Fruit fly (Drosophila melanogaster): Measurements from ENCODE around the gene lap.
A peak's percentile ranks its signal among the peaks of the same experiment; 100 is the strongest.

lap gene

dm6 chr3R:7162356-7163289, 24.2 kb upstream of the lap start, which contains the start of gene sas:
TSS of gene sas (plus strand) at chr3R:7162808.
- peak; percentile 69 for TF ChIP-seq Dll (optimal IDR thresholded peaks at IDR 0.05)
- TF ChIP-seq EcR (GFP tag; optimal IDR thresholded peaks at IDR 0.05): peak in 1 of 2 experiments; percentile 64
- TF ChIP-seq pan (optimal IDR thresholded peaks at IDR 0.05): no peak

- no peak for TF ChIP-seq CG8478 (optimal IDR thresholded peaks at IDR 0.05)
- TF ChIP-seq Dll (optimal IDR thresholded peaks at IDR 0.05): no peak
- no peak for TF ChIP-seq psq (optimal IDR thresholded peaks at IDR 0.05)
- no peak for TF ChIP-seq pan (optimal IDR thresholded peaks at IDR 0.05)
- TF ChIP-seq EcR (GFP tag; optimal IDR thresholded peaks at IDR 0.05): no peak
- no peak for TF ChIP-seq usp (GFP tag; optimal IDR thresholded peaks at IDR 0.05)
Observed at dm6 chr3R:7169927-7170326, 16.9 kb upstream of the lap start.

dm6 chr3R:7171384-7172099, 15.3 kb upstream of the lap start:
- TF ChIP-seq Dll (optimal IDR thresholded peaks at IDR 0.05): no peak
- TF ChIP-seq EcR (GFP tag; optimal IDR thresholded peaks at IDR 0.05): peak in 1 of 2 experiments; percentile 67
- no peak for TF ChIP-seq usp (GFP tag; optimal IDR thresholded peaks at IDR 0.05)
- TF ChIP-seq CG8478 (optimal IDR thresholded peaks at IDR 0.05): no peak
- no peak for TF ChIP-seq psq (optimal IDR thresholded peaks at IDR 0.05)

- TF ChIP-seq pan (optimal IDR thresholded peaks at IDR 0.05) (no peak), psq (optimal IDR thresholded peaks at IDR 0.05) (no peak), CG8478 (optimal IDR thresholded peaks at IDR 0.05) (no peak)
Observed at dm6 chr3R:7172978-7173377, 13.8 kb upstream of the lap start.

dm6 chr3R:7174755-7175154, 12.0 kb upstream of the lap start:
- TF ChIP-seq pan (optimal IDR thresholded peaks at IDR 0.05): no peak
- TF ChIP-seq CG8478 (optimal IDR thresholded peaks at IDR 0.05): no peak
- no peak for TF ChIP-seq psq (optimal IDR thresholded peaks at IDR 0.05)
- TF ChIP-seq EcR (GFP tag; optimal IDR thresholded peaks at IDR 0.05): no peak
- TF ChIP-seq Dll (optimal IDR thresholded peaks at IDR 0.05): no peak
- TF ChIP-seq usp (GFP tag; optimal IDR thresholded peaks at IDR 0.05): no peak

dm6 chr3R:7187093-7187912, 509 bp downstream of the lap start:
- TF ChIP-seq pan (optimal IDR thresholded peaks at IDR 0.05): no peak
- no peak for TF ChIP-seq Dll (optimal IDR thresholded peaks at IDR 0.05)
- no peak for TF ChIP-seq EcR (GFP tag; optimal IDR thresholded peaks at IDR 0.05)
- TF ChIP-seq usp (GFP tag; optimal IDR thresholded peaks at IDR 0.05): no peak
- no peak for TF ChIP-seq psq (optimal IDR thresholded peaks at IDR 0.05)
- TF ChIP-seq CG8478 (optimal IDR thresholded peaks at IDR 0.05): no peak

- TF ChIP-seq psq (optimal IDR thresholded peaks at IDR 0.05) (no peak), usp (GFP tag; optimal IDR thresholded peaks at IDR 0.05) (no peak), pan (optimal IDR thresholded peaks at IDR 0.05) (no peak), Dll (optimal IDR thresholded peaks at IDR 0.05) (no peak), CG8478 (optimal IDR thresholded peaks at IDR 0.05) (no peak), EcR (GFP tag; optimal IDR thresholded peaks at IDR 0.05) (no peak)
Observed at dm6 chr3R:7187989-7188388, 1.2 kb downstream of the lap start.

- TF ChIP-seq Dll (optimal IDR thresholded peaks at IDR 0.05) (no peak), psq (optimal IDR thresholded peaks at IDR 0.05) (no peak), CG8478 (optimal IDR thresholded peaks at IDR 0.05) (no peak), pan (optimal IDR thresholded peaks at IDR 0.05) (no peak), EcR (GFP tag; optimal IDR thresholded peaks at IDR 0.05) (no peak), usp (GFP tag; optimal IDR thresholded peaks at IDR 0.05) (no peak)
Observed at dm6 chr3R:7188697-7189096, 1.9 kb downstream of the lap start.

dm6 chr3R:7199849-7200248, 13.1 kb downstream of the lap start:
- TF ChIP-seq psq (optimal IDR thresholded peaks at IDR 0.05) (no peak), Dll (optimal IDR thresholded peaks at IDR 0.05) (no peak), pan (optimal IDR thresholded peaks at IDR 0.05) (no peak), CG8478 (optimal IDR thresholded peaks at IDR 0.05) (no peak), usp (GFP tag; optimal IDR thresholded peaks at IDR 0.05) (no peak)

dm6 chr3R:7200670-7201069, 13.9 kb downstream of the lap start, which contains the start of gene CG14609:
TSS of gene CG14609 (plus strand) at chr3R:7200970.
- TF ChIP-seq usp (GFP tag; optimal IDR thresholded peaks at IDR 0.05): no peak
- no peak for TF ChIP-seq Dll (optimal IDR thresholded peaks at IDR 0.05)
- TF ChIP-seq CG8478 (optimal IDR thresholded peaks at IDR 0.05): no peak
- no peak for TF ChIP-seq pan (optimal IDR thresholded peaks at IDR 0.05)
- TF ChIP-seq EcR (GFP tag; optimal IDR thresholded peaks at IDR 0.05): no peak
- no peak for TF ChIP-seq psq (optimal IDR thresholded peaks at IDR 0.05)

- TF ChIP-seq pan (optimal IDR thresholded peaks at IDR 0.05) (no peak), psq (optimal IDR thresholded peaks at IDR 0.05) (no peak), Dll (optimal IDR thresholded peaks at IDR 0.05) (no peak), usp (GFP tag; optimal IDR thresholded peaks at IDR 0.05) (no peak), CG8478 (optimal IDR thresholded peaks at IDR 0.05) (no peak), EcR (GFP tag; optimal IDR thresholded peaks at IDR 0.05) (no peak)
Observed at dm6 chr3R:7208331-7208730, 21.5 kb downstream of the lap start, which contains the start of gene CG1288. TSS of gene CG1288 (minus strand) at chr3R:7208431.
